Fruit fly (Drosophila melanogaster): Measurements from ENCODE around the gene osa.
A peak's percentile ranks its signal among the peaks of the same experiment; 100 is the strongest.

The osa gene

DNA sequence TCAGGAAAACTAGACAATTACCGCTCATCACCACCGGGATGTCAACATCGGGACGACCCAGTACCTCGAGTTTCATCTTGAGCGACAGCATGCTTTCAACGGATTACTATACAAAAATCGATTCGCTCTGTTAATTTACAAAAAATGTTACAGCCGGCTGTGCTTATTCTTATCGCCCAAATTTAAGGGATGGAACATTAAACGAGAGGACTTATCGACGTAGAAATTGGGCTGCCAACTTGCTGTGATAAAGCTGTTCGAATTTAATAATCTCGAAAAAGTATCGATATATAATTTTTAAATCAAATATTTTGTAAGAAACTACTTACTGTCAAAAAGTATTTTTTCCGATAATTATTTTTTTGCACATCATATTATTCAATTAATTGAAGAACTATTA lies 31.3 kb downstream of the osa start, which contains the start of gene CG31249 (continued):
- no peak for TF ChIP-seq CG1233 (GFP tag; optimal IDR thresholded peaks at IDR 0.05)
- TF ChIP-seq bowl (GFP tag; IDR thresholded peaks at IDR 0.05): no peak
- TF ChIP-seq CG7271 (tag; optimal IDR thresholded peaks at IDR 0.05): no peak
- TF ChIP-seq CHES-1-like (GFP tag; optimal IDR thresholded peaks at IDR 0.05): no peak
- no peak for TF ChIP-seq cwo (GFP tag; optimal IDR thresholded peaks at IDR 0.05)
- no peak for TF ChIP-seq Hr51 (GFP tag; optimal IDR thresholded peaks at IDR 0.05)
- no peak for TF ChIP-seq pita (GFP tag; optimal IDR thresholded peaks at IDR 0.05)
- no peak for TF ChIP-seq Usf (GFP tag; optimal IDR thresholded peaks at IDR 0.05)
- TF ChIP-seq PHDP (tag; optimal IDR thresholded peaks at IDR 0.05): no peak
- TF ChIP-seq lbe (GFP tag; optimal IDR thresholded peaks at IDR 0.05): no peak
- no peak for TF ChIP-seq corto (GFP tag; optimal IDR thresholded peaks at IDR 0.05)
- no peak for TF ChIP-seq slp2 (GFP tag; optimal IDR thresholded peaks at IDR 0.05)
- TF ChIP-seq Sry-β (GFP tag; optimal IDR thresholded peaks at IDR 0.05): no peak
- TF ChIP-seq CG10209 (GFP tag; optimal IDR thresholded peaks at IDR 0.05): no peak
- no peak for TF ChIP-seq CG12071 (GFP tag; optimal IDR thresholded peaks at IDR 0.05)
- TF ChIP-seq amos (GFP tag; IDR thresholded peaks at IDR 0.05; ENCODE audit: partially characterized antibody): peak; percentile 78
- TF ChIP-seq repo (GFP tag; optimal IDR thresholded peaks at IDR 0.05): no peak
- TF ChIP-seq bbx (GFP tag; IDR thresholded peaks at IDR 0.05; ENCODE audit: partially characterized antibody): peak; percentile 63
- TF ChIP-seq CG42726 (GFP tag; IDR thresholded peaks at IDR 0.05; ENCODE audit: partially characterized antibody): no peak
- TF ChIP-seq CG30431 (GFP tag; optimal IDR thresholded peaks at IDR 0.05): no peak
- TF ChIP-seq CG2120 (GFP tag; optimal IDR thresholded peaks at IDR 0.05): peak; percentile 54
- no peak for TF ChIP-seq al (GFP tag; IDR thresholded peaks at IDR 0.05)
- TF ChIP-seq CG4854 (GFP tag; optimal IDR thresholded peaks at IDR 0.05): no peak
- TF ChIP-seq bab2 (GFP tag; optimal IDR thresholded peaks at IDR 0.05): no peak
- TF ChIP-seq ab (GFP tag; optimal IDR thresholded peaks at IDR 0.05): no peak
- no peak for TF ChIP-seq pb (GFP tag; optimal IDR thresholded peaks at IDR 0.05)
- TF ChIP-seq stwl (tag; optimal IDR thresholded peaks at IDR 0.05): peak; percentile 79
- TF ChIP-seq otp (GFP tag; IDR thresholded peaks at IDR 0.05): no peak
- no peak for TF ChIP-seq Optix (GFP tag; IDR thresholded peaks at IDR 0.05)
- no peak for TF ChIP-seq CG10959 (GFP tag; IDR thresholded peaks at IDR 0.05)
- no peak for TF ChIP-seq gem (tag; optimal IDR thresholded peaks at IDR 0.05)
- TF ChIP-seq jing (GFP tag; optimal IDR thresholded peaks at IDR 0.05): no peak
- no peak for TF ChIP-seq CG3407 (GFP tag; optimal IDR thresholded peaks at IDR 0.05)
- TF ChIP-seq Xbp1 (GFP tag; optimal IDR thresholded peaks at IDR 0.05): no peak
- TF ChIP-seq Dek (tag; optimal IDR thresholded peaks at IDR 0.05): no peak
- no peak for TF ChIP-seq Eip74EF (GFP tag; optimal IDR thresholded peaks at IDR 0.05)
- TF ChIP-seq Dad (GFP tag; optimal IDR thresholded peaks at IDR 0.05): no peak
- TF ChIP-seq sd (tag; optimal IDR thresholded peaks at IDR 0.05): no peak
- TF ChIP-seq Ets65A (GFP tag): no peak
- no peak for TF ChIP-seq Adf1 (GFP tag; IDR thresholded peaks at IDR 0.05)
- peak; percentile 44 for TF ChIP-seq CG4424 (GFP tag; optimal IDR thresholded peaks at IDR 0.05)
- TF ChIP-seq Mad (GFP tag; optimal IDR thresholded peaks at IDR 0.05): no peak
- no peak for TF ChIP-seq ssp (GFP tag; IDR thresholded peaks at IDR 0.05)
- no peak for TF ChIP-seq kni (GFP tag; optimal IDR thresholded peaks at IDR 0.05)
- TF ChIP-seq CG10147 (GFP tag; optimal IDR thresholded peaks at IDR 0.05): no peak
- no peak for TF ChIP-seq so (GFP tag; IDR thresholded peaks at IDR 0.05)
- no peak for TF ChIP-seq caup (GFP tag; optimal IDR thresholded peaks at IDR 0.05; ENCODE audit: severe bottlenecking)
- no peak for TF ChIP-seq CG10462 (GFP tag; optimal IDR thresholded peaks at IDR 0.05)
- TF ChIP-seq Myb (GFP tag; optimal IDR thresholded peaks at IDR 0.05): peak; percentile 12
- TF ChIP-seq YL-1 (GFP tag; optimal IDR thresholded peaks at IDR 0.05): peak; percentile 34
- no peak for TF ChIP-seq CG8388 (GFP tag; optimal IDR thresholded peaks at IDR 0.05)
